Fruit fly (Drosophila melanogaster): ENCODE measurements around the gene dome.
A peak's percentile ranks its signal among the peaks of the same experiment; 100 is the strongest.

dome gene

dm6 chrX:19697255-19697877 lies 14.0 kb upstream of the dome start (continued):
- TF ChIP-seq vri (GFP tag; optimal IDR thresholded peaks at IDR 0.05) (no peak), esn (GFP tag; optimal IDR thresholded peaks at IDR 0.05) (peak; percentile 21), CG10669 (GFP tag; optimal IDR thresholded peaks at IDR 0.05) (no peak), Sox102F (GFP tag; optimal IDR thresholded peaks at IDR 0.05) (no peak), CG15336 (GFP tag; IDR thresholded peaks at IDR 0.05) (no peak), svp (GFP tag) (no peak), CG16779 (tag; optimal IDR thresholded peaks at IDR 0.05) (no peak), Met (GFP tag; optimal IDR thresholded peaks at IDR 0.05) (no peak)

dm6 chrX:19696845-19697244 lies 13.5 kb upstream of the dome start, which contains the start of gene Cdc42:
Gene Cdc42 (plus strand): TSS chrX:19697091.
- TF ChIP-seq CG6163 (GFP tag; IDR thresholded peaks at IDR 0.05) (0 out of 3 replicates have a peak, but pooled peaks have one; percentile 32), CG1621 (tag; optimal IDR thresholded peaks at IDR 0.05) (peak; percentile 35), OdsH (GFP tag; optimal IDR thresholded peaks at IDR 0.05) (no peak)

- peak; percentile 44 for TF ChIP-seq Smox (GFP tag; optimal IDR thresholded peaks at IDR 0.05)
- TF ChIP-seq Sox15 (GFP tag; optimal IDR thresholded peaks at IDR 0.05), result peak; percentile 19
- TF ChIP-seq Met (GFP tag; optimal IDR thresholded peaks at IDR 0.05), result peak; percentile 29
- peak; percentile 38 for TF ChIP-seq Gug (GFP tag; IDR thresholded peaks at IDR 0.05)
- TF ChIP-seq Sox102F (GFP tag; optimal IDR thresholded peaks at IDR 0.05), result peak; percentile 30
- peak; percentile 35; the same call in 1 of the 3 replicates for TF ChIP-seq CG8119 (GFP tag; IDR thresholded peaks at IDR 0.05)
- TF ChIP-seq CG6276 (GFP tag; optimal IDR thresholded peaks at IDR 0.05), result no peak
- peak; percentile 61 for TF ChIP-seq CG15336 (GFP tag; IDR thresholded peaks at IDR 0.05)
- TF ChIP-seq OdsH (GFP tag; optimal IDR thresholded peaks at IDR 0.05), result peak; percentile 44
- no peak for TF ChIP-seq Ets21C (GFP tag; optimal IDR thresholded peaks at IDR 0.05)
- no peak for TF ChIP-seq Hr38 (GFP tag; optimal IDR thresholded peaks at IDR 0.05)
- TF ChIP-seq Hr4 (GFP tag; optimal IDR thresholded peaks at IDR 0.05), result peak; percentile 39
- no peak for TF ChIP-seq ss (GFP tag; optimal IDR thresholded peaks at IDR 0.05)
- no peak for TF ChIP-seq spab (GFP tag; optimal IDR thresholded peaks at IDR 0.05)
- TF ChIP-seq achi (GFP tag; optimal IDR thresholded peaks at IDR 0.05), result peak; percentile 24
- TF ChIP-seq CG10631 (GFP tag; optimal IDR thresholded peaks at IDR 0.05), result peak; percentile 14
- peak; percentile 66 for TF ChIP-seq CG6163 (GFP tag; IDR thresholded peaks at IDR 0.05)
- no peak for TF ChIP-seq salr (GFP tag; optimal IDR thresholded peaks at IDR 0.05)
- TF ChIP-seq eg (GFP tag; IDR thresholded peaks at IDR 0.05), result peak; percentile 57; the same call in 2 of the 3 replicates
- TF ChIP-seq CG7368 (GFP tag; optimal IDR thresholded peaks at IDR 0.05), result no peak
- TF ChIP-seq cyc (GFP tag; optimal IDR thresholded peaks at IDR 0.05), result peak; percentile 32
- peak; percentile 45 for TF ChIP-seq CG31627 (GFP tag; optimal IDR thresholded peaks at IDR 0.05)
- TF ChIP-seq acj6 (GFP tag; optimal IDR thresholded peaks at IDR 0.05), result peak; percentile 37
- no peak for TF ChIP-seq CG6854 (GFP tag; optimal IDR thresholded peaks at IDR 0.05)
- TF ChIP-seq topi (GFP tag; optimal IDR thresholded peaks at IDR 0.05), result peak; percentile 47
- no peak for TF ChIP-seq CG3032 (tag; optimal IDR thresholded peaks at IDR 0.05)
- TF ChIP-seq fkh (GFP tag; optimal IDR thresholded peaks at IDR 0.05), result no peak
- TF ChIP-seq pdm3 (GFP tag; optimal IDR thresholded peaks at IDR 0.05), result peak; percentile 56
- peak; percentile 5 for TF ChIP-seq CG10669 (GFP tag; optimal IDR thresholded peaks at IDR 0.05)
- no peak for TF ChIP-seq CG11762 (GFP tag; optimal IDR thresholded peaks at IDR 0.05; ENCODE audit: insufficient read depth)
- no peak for TF ChIP-seq svp (GFP tag)
- peak; percentile 34 for TF ChIP-seq CG6792 (GFP tag; optimal IDR thresholded peaks at IDR 0.05)
- peak; percentile 39 for TF ChIP-seq lz (GFP tag; optimal IDR thresholded peaks at IDR 0.05)
- peak; percentile 76 for TF ChIP-seq Eip78C (GFP tag)
- TF ChIP-seq Hr39 (GFP tag; optimal IDR thresholded peaks at IDR 0.05), result peak; percentile 34
- peak; percentile 43 for TF ChIP-seq CG32006 (GFP tag; optimal IDR thresholded peaks at IDR 0.05)
- TF ChIP-seq Blimp-1 (GFP tag; optimal IDR thresholded peaks at IDR 0.05), result no peak
- TF ChIP-seq vri (GFP tag; optimal IDR thresholded peaks at IDR 0.05), result no peak
- no peak for TF ChIP-seq net (GFP tag; optimal IDR thresholded peaks at IDR 0.05)
- TF ChIP-seq fd85E (GFP tag; optimal IDR thresholded peaks at IDR 0.05), result no peak
- TF ChIP-seq CG34406 (GFP tag; optimal IDR thresholded peaks at IDR 0.05), result peak; percentile 49
- peak; percentile 22 for TF ChIP-seq Sox14 (GFP tag; optimal IDR thresholded peaks at IDR 0.05)
Observed at dm6 chrX:19694792-19695558, 11.7 kb upstream of the dome start, which contains the start of gene CG14229. Gene CG14229 (minus strand): TSS chrX:19695250.
